Worm (Caenorhabditis elegans): ENCODE results near the gene ZC155.2.

Gene ZC155.2

DNA sequence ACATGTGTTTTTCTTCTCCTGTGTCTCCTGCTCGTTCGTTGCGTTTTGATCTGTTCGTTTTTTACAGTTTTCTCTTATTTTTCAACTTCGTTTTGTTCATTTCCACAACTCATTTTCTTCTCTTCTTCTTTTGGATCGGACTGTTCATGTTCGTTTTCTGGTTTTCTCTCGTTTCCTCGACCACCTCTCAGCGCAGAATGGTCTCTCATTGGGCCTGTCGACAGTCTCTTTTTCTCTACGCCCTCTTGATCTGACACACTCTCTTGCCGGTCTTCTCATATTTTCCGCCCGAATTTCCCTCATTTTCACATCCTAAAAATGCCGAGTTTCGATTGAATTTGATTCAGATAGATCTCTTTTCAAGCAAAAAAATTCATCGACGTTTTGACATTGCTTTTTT is 37.1 kb upstream of the ZC155.2 start:
- TF ChIP-seq gmeb-1 (tag; optimal IDR thresholded peaks at IDR 0.05) = no peak
- TF ChIP-seq nhr-12 (tag; optimal IDR thresholded peaks at IDR 0.05) = no peak
- no peak for TF ChIP-seq lin-13 (GFP tag; optimal IDR thresholded peaks at IDR 0.05)
- TF ChIP-seq Y55F3AM.14 (GFP tag; optimal IDR thresholded peaks at IDR 0.05) = no peak
- TF ChIP-seq ztf-4 (tag; optimal IDR thresholded peaks at IDR 0.05) = no peak
- TF ChIP-seq nhr-11 (tag; optimal IDR thresholded peaks at IDR 0.05) = no peak
- TF ChIP-seq nhr-23 (tag; optimal IDR thresholded peaks at IDR 0.05) = no peak
- TF ChIP-seq unc-62 (GFP tag; optimal IDR thresholded peaks at IDR 0.05) = no peak
- TF ChIP-seq C34F6.9 (tag; optimal IDR thresholded peaks at IDR 0.05) = no peak
- no peak for TF ChIP-seq nhr-6 (tag; optimal IDR thresholded peaks at IDR 0.05)
- TF ChIP-seq ztf-11 (tag; optimal IDR thresholded peaks at IDR 0.05) = no peak
- TF ChIP-seq aly-2 (tag; optimal IDR thresholded peaks at IDR 0.05) = no peak
- no peak for TF ChIP-seq ZK546.5 (tag; optimal IDR thresholded peaks at IDR 0.05)
- no peak for TF ChIP-seq ceh-82 (tag; optimal IDR thresholded peaks at IDR 0.05)

DNA sequence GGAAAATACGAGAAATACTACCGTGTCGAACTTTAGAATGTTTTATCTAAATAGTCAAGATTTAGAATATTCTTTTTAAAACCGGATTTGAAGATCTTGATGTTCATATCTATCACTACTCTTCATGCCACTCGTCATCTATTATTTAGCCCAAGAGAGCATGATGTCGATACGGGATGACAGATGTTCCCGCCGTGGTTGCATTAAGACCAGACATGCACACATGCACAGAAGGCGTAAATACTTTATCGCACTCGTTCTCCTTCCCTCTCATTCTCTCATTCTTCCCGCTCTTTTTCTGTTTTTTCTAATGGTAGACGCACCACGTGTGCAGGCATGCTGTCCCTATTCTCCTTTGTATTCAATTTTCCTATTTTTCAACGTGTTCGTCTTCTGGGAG is 35.4 kb upstream of the ZC155.2 start:
- TF ChIP-seq unc-55 (GFP tag; optimal IDR thresholded peaks at IDR 0.05) (peak; percentile 3), elt-1 (tag; optimal IDR thresholded peaks at IDR 0.05) (no peak), ceh-16 (tag; optimal IDR thresholded peaks at IDR 0.05) (no peak), nhr-129 (tag; optimal IDR thresholded peaks at IDR 0.05) (peak; percentile 36), aly-2 (tag; optimal IDR thresholded peaks at IDR 0.05) (no peak), nhr-11 (tag; optimal IDR thresholded peaks at IDR 0.05) (no peak)

DNA sequence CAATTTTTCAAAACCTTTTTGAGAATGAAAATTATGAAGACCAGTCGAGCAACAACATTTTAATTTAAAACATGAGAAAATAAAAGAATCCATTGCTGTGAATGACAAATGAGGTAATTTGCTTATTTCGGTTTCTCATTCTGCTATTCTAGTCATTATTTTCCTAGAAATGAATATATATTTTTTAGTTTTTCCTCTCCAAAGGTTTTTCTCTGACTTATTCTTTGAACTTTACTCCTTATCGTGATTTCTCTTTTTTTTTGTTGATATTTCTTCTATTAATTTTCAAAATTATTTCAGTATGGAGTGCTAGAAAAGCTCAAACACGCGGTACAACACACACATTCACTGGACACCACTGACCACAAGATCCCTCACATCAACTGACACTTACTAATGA is 33.2 kb upstream of the ZC155.2 start, which contains the start of gene pup-2:
pup-2 (plus strand) TSS at position 301 of the 400 bp plus-strand sequence.
- no peak for TF ChIP-seq blmp-1 (tag; optimal IDR thresholded peaks at IDR 0.05; ENCODE audit: insufficient read depth)
- TF ChIP-seq elt-3 (tag; optimal IDR thresholded peaks at IDR 0.05) = no peak

DNA sequence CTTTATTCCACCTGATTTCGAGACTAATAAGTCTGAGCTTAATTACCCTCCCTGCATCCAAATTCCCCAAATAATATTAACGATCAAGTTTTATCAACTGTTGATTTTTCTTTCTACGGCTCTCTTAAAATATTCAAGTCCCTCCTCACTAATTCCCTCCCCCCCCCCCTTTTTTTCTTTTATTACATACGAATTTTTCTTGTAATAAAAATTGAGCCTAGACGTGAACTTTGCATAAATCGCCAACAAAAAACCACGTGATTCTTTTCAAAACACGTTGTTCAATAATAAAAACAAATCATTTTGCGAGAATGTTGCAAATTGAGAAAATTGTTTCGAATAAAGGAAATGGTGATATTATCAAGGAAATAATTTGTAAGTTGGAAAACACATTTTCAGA is 30.4 kb upstream of the ZC155.2 start, which contains the start of gene K10D2.8:
K10D2.8 (plus strand) TSS at position 301 of the 400 bp plus-strand sequence.
- TF ChIP-seq ztf-1 (GFP tag; conservative IDR thresholded peaks at IDR 0.05) (no peak), mbf-1 (tag; optimal IDR thresholded peaks at IDR 0.05) (no peak), mdl-1 (tag; optimal IDR thresholded peaks at IDR 0.05) (no peak), sem-4 (tag; optimal IDR thresholded peaks at IDR 0.05) (no peak), nhr-23 (tag; optimal IDR thresholded peaks at IDR 0.05) (no peak), ceh-16 (tag; optimal IDR thresholded peaks at IDR 0.05) (no peak), skn-1 (tag; optimal IDR thresholded peaks at IDR 0.05) (no peak), nhr-21 (tag; optimal IDR thresholded peaks at IDR 0.05) (no peak), blmp-1 (tag; optimal IDR thresholded peaks at IDR 0.05; ENCODE audit: insufficient read depth) (no peak), egl-27 (tag; optimal IDR thresholded peaks at IDR 0.05) (no peak)

DNA sequence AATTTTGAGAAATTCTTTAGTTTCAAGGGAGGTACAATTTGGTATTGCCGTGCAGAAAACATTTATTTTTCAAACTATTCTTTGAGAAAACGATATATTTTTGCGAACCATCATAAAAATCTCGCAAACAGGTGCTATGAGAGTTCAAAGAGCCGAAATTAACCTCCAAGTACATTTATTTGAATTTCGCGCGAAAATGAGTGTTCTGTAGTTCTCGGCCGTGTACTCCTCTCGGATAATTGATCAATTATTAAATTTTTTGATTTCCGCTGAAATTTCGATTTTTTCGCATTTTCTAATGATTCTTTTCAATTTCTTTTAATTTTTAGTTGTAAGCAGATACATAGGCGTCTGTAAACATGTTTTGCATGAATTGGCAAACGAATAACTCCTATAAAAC is 28.6 kb upstream of the ZC155.2 start:
- TF ChIP-seq nhr-237 (tag; optimal IDR thresholded peaks at IDR 0.05) = no peak
- TF ChIP-seq unc-55 (GFP tag; optimal IDR thresholded peaks at IDR 0.05) = peak; percentile 2
- no peak for TF ChIP-seq nhr-12 (tag; optimal IDR thresholded peaks at IDR 0.05)
- no peak for TF ChIP-seq lin-13 (GFP tag; optimal IDR thresholded peaks at IDR 0.05)
- peak; percentile 24 for TF ChIP-seq nhr-25 (tag; optimal IDR thresholded peaks at IDR 0.05)
- TF ChIP-seq lsy-2 (tag; optimal IDR thresholded peaks at IDR 0.05) = peak; percentile 3 to 43
- TF ChIP-seq sma-9 (GFP tag; optimal IDR thresholded peaks at IDR 0.05) = peak; percentile 50
- TF ChIP-seq sma-9 (tag; optimal IDR thresholded peaks at IDR 0.05) = no peak
- TF ChIP-seq sma-3 (GFP tag; optimal IDR thresholded peaks at IDR 0.05) = peak; percentile 45
- peak; percentile 13 for TF ChIP-seq F13H6.1 (tag; optimal IDR thresholded peaks at IDR 0.05)
- peak; percentile 88 for TF ChIP-seq gmeb-1 (tag; optimal IDR thresholded peaks at IDR 0.05)
- TF ChIP-seq zag-1 (tag; optimal IDR thresholded peaks at IDR 0.05) = no peak
- no peak for TF ChIP-seq nhr-77 (tag; optimal IDR thresholded peaks at IDR 0.05)
- no peak for TF ChIP-seq ztf-11 (tag; optimal IDR thresholded peaks at IDR 0.05)
- no peak for TF ChIP-seq ceh-16 (tag; optimal IDR thresholded peaks at IDR 0.05)
- TF ChIP-seq blmp-1 (tag; optimal IDR thresholded peaks at IDR 0.05; ENCODE audit: insufficient read depth) = no peak
